Worm (Caenorhabditis elegans) whole organism, L4/young adult: Measurements from ENCODE around the gene nhr-281.
A peak's percentile ranks its signal among the peaks of the same experiment; 100 is the strongest.

Experiments used
- W03F9.2 ChIP-seq: fragments of 150-350 bp; optimal IDR thresholded peaks from 2 replicates; lab custom pipeline; 2014; ENCODE audit warnings: missing biosample characterization, missing genetic modification characterization
- dao-5 ChIP-seq: sonication (generic microtip); optimal IDR thresholded peaks from 2 replicates; lab custom pipeline; 2016; ENCODE audit warnings: missing genotype, missing genetic modification characterization, moderate library complexity, missing compliant biosample characterization
- him-1 ChIP-seq: sonication (generic microtip); optimal IDR thresholded peaks from 2 replicates; lab custom pipeline; 2016; ENCODE audit warnings: missing genotype, missing genetic modification reagents, missing genetic modification characterization, missing compliant biosample characterization

The nhr-281 gene

ce11 chrX:14069528-14069927, 43.7 kb downstream of the nhr-281 start:
- TF ChIP-seq W03F9.2 (no peak), him-1 (tag; lab: Kevin White, UChicago) (no peak), dao-5 (no peak)

ce11 chrX:14067641-14068040, 45.6 kb downstream of the nhr-281 start, which contains the start of gene lgc-21:
lgc-21 (minus strand) TSS chrX:14067984.
- no peak for TF ChIP-seq dao-5
- TF ChIP-seq W03F9.2, result no peak
- TF ChIP-seq him-1 (tag; lab: Kevin White, UChicago), result no peak

ce11 chrX:14063830-14064229, 49.4 kb downstream of the nhr-281 start:
- TF ChIP-seq him-1 (tag; lab: Kevin White, UChicago) (peak; percentile 97), W03F9.2 (peak; percentile 58), dao-5 (peak; percentile 90)

- TF ChIP-seq dao-5 (no peak), him-1 (tag; lab: Kevin White, UChicago) (no peak), W03F9.2 (no peak)
Measured at ce11 chrX:14062771-14063170, 50.5 kb downstream of the nhr-281 start.
